Worm (Caenorhabditis elegans) whole organism, L4 larva: ENCODE results near the gene zig-12.

Experiments used
- D1046.2 ChIP-seq: fragments of 200-800 bp; sonication (Bioruptor generic); IDR thresholded peaks from 2 replicates; pipeline ENCODE4 v1.3.6; 2022; ENCODE audit warnings: missing genetic modification characterization, missing compliant biosample characterization
- F49E8.2 ChIP-seq: sonication (generic microtip); optimal IDR thresholded peaks from 2 replicates; lab custom pipeline; 2016; ENCODE audit warnings: missing compliant biosample characterization, mild to moderate bottlenecking, missing genetic modification characterization, borderline replicate concordance
- Y48G9A.11 ChIP-seq: fragments of 200-800 bp; sonication (Bioruptor generic); IDR thresholded peaks from 2 replicates; pipeline ENCODE4 v1.3.6; 2022; ENCODE audit warnings: missing genetic modification reagents, missing genetic modification characterization, missing compliant biosample characterization
- ceh-20 ChIP-seq: fragments of 200-800 bp; sonication (Bioruptor generic); IDR thresholded peaks from 2 replicates; pipeline ENCODE4 v1.3.6; 2022; ENCODE audit warnings: missing genetic modification reagents, missing genetic modification characterization, missing compliant biosample characterization
- ceh-62 ChIP-seq: sonication (generic microtip); optimal IDR thresholded peaks from 2 replicates; lab custom pipeline; 2017; ENCODE audit warnings: missing biosample characterization, missing genetic modification characterization
- ces-1 ChIP-seq: fragments of 150-350 bp; sonication (generic microtip); optimal IDR thresholded peaks from 4 replicates; lab custom pipeline; 2014; ENCODE audit warnings: missing biosample characterization, missing genetic modification reagents, missing genetic modification characterization
- cey-2 ChIP-seq: sonication (generic microtip); optimal IDR thresholded peaks from 3 replicates; lab custom pipeline; 2017; ENCODE audit warnings: missing genetic modification characterization, mild to moderate bottlenecking, missing compliant biosample characterization, antibody characterized with exemption, borderline replicate concordance; ENCODE audit not compliant: insufficient read depth
- daf-16 ChIP-seq, 3 experiments: sonication (generic microtip); optimal IDR thresholded peaks; 2 replicates each; lab custom pipeline; 2016 to 2017; ENCODE audit warnings: missing genetic modification characterization in 3 of 3, missing genetic modification reagents in 3 of 3, mild to moderate bottlenecking in 2 of 3, missing compliant biosample characterization in 2 of 3, missing biosample characterization in 1 of 3, moderate library complexity in 1 of 3
- daf-19 ChIP-seq: fragments of 200-800 bp; sonication (Bioruptor generic); conservative IDR thresholded peaks from 2 replicates; pipeline ENCODE4 v1.3.6; 2022; ENCODE audit warnings: missing genetic modification characterization, missing compliant biosample characterization
- dve-1 ChIP-seq: sonication (generic microtip); optimal IDR thresholded peaks from 2 replicates; lab custom pipeline; 2017; ENCODE audit warnings: antibody characterized with exemption, mild to moderate bottlenecking, missing genetic modification characterization, missing compliant biosample characterization; ENCODE audit not compliant: insufficient read depth
- hif-1 ChIP-seq, 2 experiments: sonication (generic microtip); optimal IDR thresholded peaks; 2 replicates each; lab custom pipeline; 2016 to 2017; ENCODE audit warnings: missing compliant biosample characterization in 2 of 2, missing genetic modification characterization in 2 of 2, missing genetic modification reagents in 2 of 2, missing genotype in 2 of 2, mild to moderate bottlenecking in 1 of 2
- hlh-11 ChIP-seq: fragments of 200-800 bp; sonication (Bioruptor generic); optimal IDR thresholded peaks from 2 replicates; lab custom pipeline; 2018; ENCODE audit warnings: mild to moderate bottlenecking, missing genetic modification characterization, missing compliant biosample characterization
- hlh-30 ChIP-seq: sonication (generic microtip); optimal IDR thresholded peaks from 2 replicates; lab custom pipeline; 2017; ENCODE audit warnings: antibody characterized with exemption, mild to moderate bottlenecking, missing genetic modification characterization, missing compliant biosample characterization; ENCODE audit not compliant: insufficient read depth
- jun-1 ChIP-seq: fragments of 150-350 bp; optimal IDR thresholded peaks from 2 replicates; lab custom pipeline; 2014; ENCODE audit warnings: missing biosample characterization, missing genetic modification reagents, missing genetic modification characterization
- lin-29 ChIP-seq: fragments of 200-800 bp; sonication (Bioruptor generic); IDR thresholded peaks from 2 replicates; pipeline ENCODE4 v1.3.6; 2022; ENCODE audit warnings: missing genetic modification reagents, missing genetic modification characterization, missing compliant biosample characterization
- lin-38 ChIP-seq: fragments of 200-800 bp; sonication (Bioruptor generic); IDR thresholded peaks from 2 replicates; pipeline ENCODE4 v1.3.6; 2022; ENCODE audit warnings: missing genetic modification reagents, missing genetic modification characterization, missing compliant biosample characterization
- mdl-1 ChIP-seq, 2 experiments: fragments of 150-350 bp in 1 of 2; sonication (generic microtip) in 1 of 2; optimal IDR thresholded peaks; 2 replicates each; lab custom pipeline; 2014 to 2017; ENCODE audit warnings: missing biosample characterization in 2 of 2, missing genetic modification characterization in 2 of 2
- mdt-29 ChIP-seq: fragments of 200-800 bp; sonication (Bioruptor generic); IDR thresholded peaks from 2 replicates; pipeline ENCODE4 v1.3.6; 2022; ENCODE audit warnings: missing genetic modification reagents, missing genetic modification characterization, missing compliant biosample characterization
- mxl-3 ChIP-seq: fragments of 200-800 bp; sonication (Bioruptor generic); optimal IDR thresholded peaks from 2 replicates; lab custom pipeline; 2018; ENCODE audit warnings: mild to moderate bottlenecking, missing genetic modification characterization, missing compliant biosample characterization
- nhr-10 ChIP-seq: fragments of 150-350 bp; optimal IDR thresholded peaks from 2 replicates; lab custom pipeline; 2014; ENCODE audit warnings: missing biosample characterization, missing genetic modification characterization
- nhr-11 ChIP-seq: fragments of 150-350 bp; optimal IDR thresholded peaks from 2 replicates; lab custom pipeline; 2014; ENCODE audit warnings: missing biosample characterization, missing genetic modification characterization
- nhr-111 ChIP-seq: fragments of 200-800 bp; sonication (Bioruptor generic); optimal IDR thresholded peaks from 2 replicates; lab custom pipeline; 2018; ENCODE audit warnings: mild to moderate bottlenecking, missing genetic modification characterization, missing compliant biosample characterization
- nhr-28 ChIP-seq: fragments of 150-350 bp; optimal IDR thresholded peaks from 2 replicates; lab custom pipeline; 2014; ENCODE audit warnings: missing biosample characterization, missing genetic modification characterization
- php-3 ChIP-seq: fragments of 200-800 bp; sonication (Bioruptor generic); IDR thresholded peaks from 2 replicates; pipeline ENCODE4 v1.3.6; 2022; ENCODE audit warnings: missing genetic modification reagents, missing genetic modification characterization, missing compliant biosample characterization
- pqm-1 ChIP-seq: sonication (generic microtip); optimal IDR thresholded peaks from 2 replicates; lab custom pipeline; 2017; ENCODE audit warnings: missing biosample characterization, missing genetic modification characterization
- sdz-12 ChIP-seq: fragments of 200-800 bp; sonication (Bioruptor generic); optimal IDR thresholded peaks from 2 replicates; lab custom pipeline; 2018; ENCODE audit warnings: mild to moderate bottlenecking, missing genetic modification characterization, missing compliant biosample characterization
- snpc-1.2 ChIP-seq: fragments of 200-800 bp; sonication (Bioruptor generic); IDR thresholded peaks from 2 replicates; pipeline ENCODE4 v1.3.6; 2022; ENCODE audit warnings: missing genetic modification reagents, missing genetic modification characterization, missing compliant biosample characterization
- spr-1 ChIP-seq: sonication (generic microtip); optimal IDR thresholded peaks from 2 replicates; lab custom pipeline; 2016; ENCODE audit warnings: mild to moderate bottlenecking, missing genetic modification characterization, missing compliant biosample characterization
- tra-1 ChIP-seq: fragments of 200-800 bp; sonication (Bioruptor generic); IDR thresholded peaks from 2 replicates; pipeline ENCODE4 v1.3.6; 2022; ENCODE audit warnings: missing genetic modification reagents, missing genetic modification characterization, missing compliant biosample characterization
- zip-2 ChIP-seq: fragments of 150-350 bp; optimal IDR thresholded peaks from 2 replicates; lab custom pipeline; 2014; ENCODE audit warnings: missing biosample characterization, missing genetic modification characterization

zig-12 gene

ce11 chrX:8761060-8761459, 2.6 kb upstream of the zig-12 start:
- no peak for TF ChIP-seq F49E8.2 (tag; lab: Kevin White, UChicago)
- peak in 1 of 2 experiments; percentile 58 for TF ChIP-seq daf-16 (GFP tag; optimal IDR thresholded peaks at IDR 0.05; lab: Kevin White, UChicago)
- peak; percentile 41 for TF ChIP-seq daf-16 (tag; optimal IDR thresholded peaks at IDR 0.05; lab: Kevin White, UChicago)
- peak; percentile 42 for TF ChIP-seq nhr-10
- TF ChIP-seq lin-38 (GFP tag; lab: Robert Waterston, UW): no peak
- peak; percentile 40 for TF ChIP-seq hlh-30 (tag; lab: Kevin White, UChicago)
- peak; percentile 31 for TF ChIP-seq dve-1 (tag; lab: Kevin White, UChicago)
- no peak for TF ChIP-seq snpc-1.2 (GFP tag; lab: Robert Waterston, UW)
- peak in 1 of 2 experiments; percentile 10 for TF ChIP-seq hif-1 (tag; optimal IDR thresholded peaks at IDR 0.05; lab: Kevin White, UChicago)
- TF ChIP-seq ceh-20 (GFP tag; lab: Robert Waterston, UW): no peak
- peak in 1 of 2 experiments; percentile 3 for TF ChIP-seq mdl-1 (tag; optimal IDR thresholded peaks at IDR 0.05; lab: Kevin White, UChicago)
- TF ChIP-seq hlh-11 (tag; lab: Kevin White, UChicago): peak; percentile 12
- TF ChIP-seq nhr-28: peak; percentile 34

- TF ChIP-seq Y48G9A.11 (GFP tag; lab: Robert Waterston, UW) (no peak), pqm-1 (tag; lab: Kevin White, UChicago) (no peak), sdz-12 (GFP tag; lab: Kevin White, UChicago) (no peak), daf-16 (GFP tag; optimal IDR thresholded peaks at IDR 0.05; lab: Kevin White, UChicago) (no peak), daf-16 (tag; optimal IDR thresholded peaks at IDR 0.05; lab: Kevin White, UChicago) (peak; percentile 11)
Measured at ce11 chrX:8761497-8761896, 2.2 kb upstream of the zig-12 start, which contains the start of gene M02D8.5. Gene M02D8.5 (minus strand): TSS chrX:8761597.

ce11 chrX:8762927-8763326, 780 bp upstream of the zig-12 start:
- TF ChIP-seq hlh-11 (tag; lab: Kevin White, UChicago) (peak; percentile 3), tra-1 (no peak), nhr-11 (tag; lab: Kevin White, UChicago) (peak; percentile 4), nhr-111 (GFP tag; lab: Kevin White, UChicago) (no peak)

DNA sequence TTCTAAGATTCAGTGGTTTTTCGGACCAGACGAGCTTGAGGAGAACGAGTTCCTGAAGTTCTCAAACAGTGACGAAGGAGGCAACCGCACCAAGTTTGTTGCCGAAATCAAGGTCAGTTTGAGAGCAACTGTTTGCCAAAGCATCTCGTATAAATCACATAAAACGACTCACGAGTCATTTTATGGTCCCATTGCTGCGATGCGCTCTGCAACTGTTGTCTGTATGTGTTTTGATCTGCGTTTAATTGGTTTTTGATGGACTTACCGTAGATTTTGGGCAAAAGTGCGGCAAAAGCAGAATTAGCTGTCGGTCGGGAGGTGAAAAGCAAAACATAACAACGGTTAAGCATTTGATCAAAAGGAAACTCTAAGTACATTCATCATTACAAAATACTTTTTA, 337 bp downstream of the zig-12 start:
- no peak for TF ChIP-seq dve-1 (tag; lab: Kevin White, UChicago)
- no peak for TF ChIP-seq lin-29 (GFP tag; lab: Robert Waterston, UW)
- TF ChIP-seq ceh-62 (tag; lab: Kevin White, UChicago): no peak
- TF ChIP-seq zip-2 (tag; lab: Kevin White, UChicago): no peak
- TF ChIP-seq D1046.2 (GFP tag; lab: Robert Waterston, UW): no peak
- TF ChIP-seq daf-16 (GFP tag; optimal IDR thresholded peaks at IDR 0.05; lab: Kevin White, UChicago): peak in 1 of 2 experiments; percentile 34
- no peak for TF ChIP-seq daf-16 (tag; optimal IDR thresholded peaks at IDR 0.05; lab: Kevin White, UChicago)
- no peak for TF ChIP-seq mdt-29 (GFP tag; lab: Robert Waterston, UW)
- no peak for TF ChIP-seq mxl-3
- TF ChIP-seq cey-2 (tag; lab: Kevin White, UChicago): no peak
- TF ChIP-seq jun-1: no peak
- peak; percentile 11 for TF ChIP-seq hlh-11 (tag; lab: Kevin White, UChicago)
- no peak for TF ChIP-seq spr-1 (tag; lab: Kevin White, UChicago)
- TF ChIP-seq nhr-111 (GFP tag; lab: Kevin White, UChicago): no peak
- no peak for TF ChIP-seq nhr-28
- 0 out of 2 replicates have a peak, but pooled peaks have one; percentile 25 for TF ChIP-seq php-3

DNA sequence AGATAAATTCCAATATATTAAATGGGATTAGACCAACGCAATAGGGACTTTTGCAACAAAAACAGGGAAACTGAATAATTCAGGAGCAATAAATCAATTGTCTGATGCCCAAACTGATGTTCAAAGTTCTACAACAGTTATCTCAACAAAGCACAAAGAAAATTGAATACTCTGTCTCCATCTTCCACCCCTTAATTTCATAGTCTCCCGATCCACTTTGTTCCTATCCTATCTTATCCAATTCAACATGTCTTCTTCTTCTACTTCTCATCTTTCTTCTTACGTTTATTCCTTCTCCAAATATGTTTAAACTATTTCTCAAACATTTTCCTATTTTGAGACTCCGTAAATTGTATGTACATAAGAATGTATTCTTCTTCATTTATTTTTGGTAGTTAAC, 6.6 kb downstream of the zig-12 start:
- no peak for TF ChIP-seq daf-19
- TF ChIP-seq ces-1 (GFP tag; lab: Kevin White, UChicago): peak; percentile 11
